Worm (Caenorhabditis elegans) whole organism, L4 larva: ENCODE data around the gene srbc-58.
A peak's percentile ranks its signal among the peaks of the same experiment; 100 is the strongest.

Experiments
- D1046.2 ChIP-seq: fragments of 200-800 bp; sonication (Bioruptor generic); IDR thresholded peaks from 2 replicates; pipeline ENCODE4 v1.3.6; 2022; ENCODE audit warnings: missing genetic modification characterization, missing compliant biosample characterization
- F10B5.3 ChIP-seq: sonication (generic microtip); optimal IDR thresholded peaks from 2 replicates; lab custom pipeline; 2016; ENCODE audit warnings: mild to moderate bottlenecking, missing genetic modification characterization, missing compliant biosample characterization
- F26F4.8 ChIP-seq: fragments of 200-800 bp; sonication (Bioruptor generic); conservative IDR thresholded peaks from 2 replicates; pipeline ENCODE4 v1.3.6; 2022; ENCODE audit warnings: missing genetic modification characterization, missing compliant biosample characterization
- F37D6.2 ChIP-seq: sonication (generic microtip); optimal IDR thresholded peaks from 2 replicates; lab custom pipeline; 2016; ENCODE audit warnings: mild to moderate bottlenecking, missing genetic modification characterization, missing compliant biosample characterization
- F44E2.7 ChIP-seq: fragments of 200-800 bp; sonication (Bioruptor generic); IDR thresholded peaks from 2 replicates; pipeline ENCODE4 v2.1.2; 2022; ENCODE audit warnings: missing genetic modification characterization, missing compliant biosample characterization
- T20F7.1 ChIP-seq: fragments of 200-800 bp; sonication (Bioruptor generic); optimal IDR thresholded peaks from 2 replicates; lab custom pipeline; 2018; ENCODE audit warnings: mild to moderate bottlenecking, missing genetic modification characterization, missing compliant biosample characterization
- T26A8.4 ChIP-seq: fragments of 200-800 bp; sonication (Bioruptor generic); IDR thresholded peaks from 2 replicates; pipeline ENCODE4 v1.3.6; 2022; ENCODE audit warnings: missing genetic modification characterization, missing compliant biosample characterization
- Y48G9A.11 ChIP-seq: fragments of 200-800 bp; sonication (Bioruptor generic); IDR thresholded peaks from 2 replicates; pipeline ENCODE4 v1.3.6; 2022; ENCODE audit warnings: missing genetic modification reagents, missing genetic modification characterization, missing compliant biosample characterization
- aha-1 ChIP-seq: fragments of 150-350 bp; peaks from one replicate; lab custom pipeline; 2014; ENCODE audit warnings: missing biosample characterization, missing genetic modification characterization
- ama-1 ChIP-seq: fragments of 150-350 bp; optimal IDR thresholded peaks from 2 replicates; lab custom pipeline; 2014; ENCODE audit warnings: inconsistent platforms, mixed read lengths
- ceh-44 ChIP-seq: fragments of 200-800 bp; sonication (Bioruptor generic); IDR thresholded peaks from 2 replicates; pipeline ENCODE4 v1.3.6; 2022; ENCODE audit warnings: missing genetic modification reagents, missing genetic modification characterization, missing compliant biosample characterization
- ceh-62 ChIP-seq: sonication (generic microtip); optimal IDR thresholded peaks from 2 replicates; lab custom pipeline; 2017; ENCODE audit warnings: missing biosample characterization, missing genetic modification characterization
- ceh-82 ChIP-seq: sonication (generic microtip); optimal IDR thresholded peaks from 2 replicates; lab custom pipeline; 2017; ENCODE audit warnings: missing biosample characterization, missing genetic modification characterization
- ctbp-1 ChIP-seq: fragments of 200-800 bp; sonication (Bioruptor generic); IDR thresholded peaks from 2 replicates; pipeline ENCODE4 v1.3.6; 2022; ENCODE audit warnings: missing genetic modification reagents, missing genetic modification characterization, missing compliant biosample characterization
- daf-19 ChIP-seq: fragments of 200-800 bp; sonication (Bioruptor generic); conservative IDR thresholded peaks from 2 replicates; pipeline ENCODE4 v1.3.6; 2022; ENCODE audit warnings: missing genetic modification characterization, missing compliant biosample characterization
- dmd-6 ChIP-seq: fragments of 200-800 bp; sonication (Bioruptor generic); IDR thresholded peaks from 2 replicates; pipeline ENCODE4 v1.3.6; 2022; ENCODE audit warnings: missing genetic modification reagents, missing genetic modification characterization, missing compliant biosample characterization
- dmd-8 ChIP-seq: fragments of 200-800 bp; sonication (Bioruptor generic); IDR thresholded peaks from 2 replicates; pipeline ENCODE4 v1.3.6; 2022; ENCODE audit warnings: missing genetic modification characterization, missing compliant biosample characterization
- duxl-1 ChIP-seq: sonication (generic microtip); optimal IDR thresholded peaks from 2 replicates; lab custom pipeline; 2016; ENCODE audit warnings: mild to moderate bottlenecking, missing genetic modification characterization, moderate library complexity, missing compliant biosample characterization; ENCODE audit not compliant: poor library complexity
- dve-1 ChIP-seq: sonication (generic microtip); optimal IDR thresholded peaks from 2 replicates; lab custom pipeline; 2017; ENCODE audit warnings: antibody characterized with exemption, mild to moderate bottlenecking, missing genetic modification characterization, missing compliant biosample characterization; ENCODE audit not compliant: insufficient read depth
- egl-43 ChIP-seq: fragments of 200-800 bp; sonication (Bioruptor generic); IDR thresholded peaks from 2 replicates; pipeline ENCODE4 v1.3.6; 2022; ENCODE audit warnings: missing genetic modification reagents, missing genetic modification characterization, missing compliant biosample characterization
- hif-1 ChIP-seq, 2 experiments: sonication (generic microtip); optimal IDR thresholded peaks; 2 replicates each; lab custom pipeline; 2016 to 2017; ENCODE audit warnings: missing compliant biosample characterization in 2 of 2, missing genetic modification characterization in 2 of 2, missing genetic modification reagents in 2 of 2, missing genotype in 2 of 2, mild to moderate bottlenecking in 1 of 2
- hlh-11 ChIP-seq: fragments of 200-800 bp; sonication (Bioruptor generic); optimal IDR thresholded peaks from 2 replicates; lab custom pipeline; 2018; ENCODE audit warnings: mild to moderate bottlenecking, missing genetic modification characterization, missing compliant biosample characterization
- hlh-30 ChIP-seq: sonication (generic microtip); optimal IDR thresholded peaks from 2 replicates; lab custom pipeline; 2017; ENCODE audit warnings: antibody characterized with exemption, mild to moderate bottlenecking, missing genetic modification characterization, missing compliant biosample characterization; ENCODE audit not compliant: insufficient read depth
- lin-1 ChIP-seq: fragments of 200-800 bp; sonication (Bioruptor generic); IDR thresholded peaks from 2 replicates; pipeline ENCODE4 v1.3.6; 2022; ENCODE audit warnings: missing genetic modification reagents, missing genetic modification characterization, missing compliant biosample characterization
- lin-15B ChIP-seq: fragments of 150-350 bp; sonication (generic microtip); optimal IDR thresholded peaks from 3 replicates; lab custom pipeline; 2014; ENCODE audit warnings: missing biosample characterization, missing genetic modification characterization
- lin-38 ChIP-seq: fragments of 200-800 bp; sonication (Bioruptor generic); IDR thresholded peaks from 2 replicates; pipeline ENCODE4 v1.3.6; 2022; ENCODE audit warnings: missing genetic modification reagents, missing genetic modification characterization, missing compliant biosample characterization
- mdl-1 ChIP-seq, 2 experiments: fragments of 150-350 bp in 1 of 2; sonication (generic microtip) in 1 of 2; optimal IDR thresholded peaks; 2 replicates each; lab custom pipeline; 2014 to 2017; ENCODE audit warnings: missing biosample characterization in 2 of 2, missing genetic modification characterization in 2 of 2
- mep-1 ChIP-seq: fragments of 150-350 bp; sonication (generic microtip); optimal IDR thresholded peaks from 3 replicates; lab custom pipeline; 2014; ENCODE audit warnings: missing biosample characterization, missing genetic modification characterization
- mxl-2 ChIP-seq: fragments of 200-800 bp; sonication (Bioruptor generic); conservative IDR thresholded peaks from 2 replicates; pipeline ENCODE4 v1.3.6; 2022; ENCODE audit warnings: missing genetic modification reagents, missing genetic modification characterization, missing compliant biosample characterization
- mxl-3 ChIP-seq: fragments of 200-800 bp; sonication (Bioruptor generic); optimal IDR thresholded peaks from 2 replicates; lab custom pipeline; 2018; ENCODE audit warnings: mild to moderate bottlenecking, missing genetic modification characterization, missing compliant biosample characterization
- nhr-10 ChIP-seq: fragments of 150-350 bp; optimal IDR thresholded peaks from 2 replicates; lab custom pipeline; 2014; ENCODE audit warnings: missing biosample characterization, missing genetic modification characterization
- nhr-102 ChIP-seq: sonication (generic microtip); optimal IDR thresholded peaks from 2 replicates; lab custom pipeline; 2016; ENCODE audit warnings: mild to moderate bottlenecking, missing genetic modification characterization, moderate library complexity, missing compliant biosample characterization
- nhr-11 ChIP-seq: fragments of 150-350 bp; optimal IDR thresholded peaks from 2 replicates; lab custom pipeline; 2014; ENCODE audit warnings: missing biosample characterization, missing genetic modification characterization
- nhr-111 ChIP-seq: fragments of 200-800 bp; sonication (Bioruptor generic); optimal IDR thresholded peaks from 2 replicates; lab custom pipeline; 2018; ENCODE audit warnings: mild to moderate bottlenecking, missing genetic modification characterization, missing compliant biosample characterization
- nhr-25 ChIP-seq: sonication (generic microtip); optimal IDR thresholded peaks from 2 replicates; lab custom pipeline; 2017; ENCODE audit warnings: missing genetic modification characterization, mild to moderate bottlenecking, missing compliant biosample characterization, antibody characterized with exemption, moderate library complexity, borderline replicate concordance; ENCODE audit not compliant: insufficient read depth
- nhr-41 ChIP-seq: fragments of 200-800 bp; sonication (Bioruptor generic); IDR thresholded peaks from 2 replicates; pipeline ENCODE4 v1.3.6; 2022; ENCODE audit warnings: missing genetic modification reagents, missing genetic modification characterization, missing compliant biosample characterization
- nhr-48 ChIP-seq: sonication (generic microtip); optimal IDR thresholded peaks from 2 replicates; lab custom pipeline; 2016; ENCODE audit warnings: mild to moderate bottlenecking, missing genetic modification characterization, missing compliant biosample characterization
- nhr-6 ChIP-seq: fragments of 150-350 bp; optimal IDR thresholded peaks from 2 replicates; lab custom pipeline; 2014; ENCODE audit warnings: missing biosample characterization, missing genetic modification characterization
- nhr-77 ChIP-seq: fragments of 150-350 bp; optimal IDR thresholded peaks from 2 replicates; lab custom pipeline; 2014; ENCODE audit warnings: missing biosample characterization, missing genetic modification characterization
- php-3 ChIP-seq: fragments of 200-800 bp; sonication (Bioruptor generic); IDR thresholded peaks from 2 replicates; pipeline ENCODE4 v1.3.6; 2022; ENCODE audit warnings: missing genetic modification reagents, missing genetic modification characterization, missing compliant biosample characterization
- set-16 ChIP-seq: fragments of 200-800 bp; sonication (Bioruptor generic); IDR thresholded peaks from 2 replicates; pipeline ENCODE4 v1.3.6; 2022; ENCODE audit warnings: missing genetic modification reagents, missing genetic modification characterization, missing compliant biosample characterization
- snpc-1.2 ChIP-seq: fragments of 200-800 bp; sonication (Bioruptor generic); IDR thresholded peaks from 2 replicates; pipeline ENCODE4 v1.3.6; 2022; ENCODE audit warnings: missing genetic modification reagents, missing genetic modification characterization, missing compliant biosample characterization
- spr-1 ChIP-seq: sonication (generic microtip); optimal IDR thresholded peaks from 2 replicates; lab custom pipeline; 2016; ENCODE audit warnings: mild to moderate bottlenecking, missing genetic modification characterization, missing compliant biosample characterization
- tra-1 ChIP-seq: fragments of 200-800 bp; sonication (Bioruptor generic); IDR thresholded peaks from 2 replicates; pipeline ENCODE4 v1.3.6; 2022; ENCODE audit warnings: missing genetic modification reagents, missing genetic modification characterization, missing compliant biosample characterization
- unc-39 ChIP-seq: sonication (generic microtip); optimal IDR thresholded peaks from 2 replicates; lab custom pipeline; 2017; ENCODE audit warnings: missing biosample characterization, missing genetic modification characterization
- unc-62 ChIP-seq, 3 experiments: fragments of 150-350 bp in 1 of 3; sonication (generic microtip); optimal IDR thresholded peaks in 2 of 3; peaks in 1 of 3; 1 replicate in 1 of 3; 2 replicates in 2 of 3; lab custom pipeline; 2014 to 2017; ENCODE audit warnings: missing biosample characterization in 3 of 3, missing genetic modification characterization in 3 of 3, missing genetic modification reagents in 3 of 3, missing genotype in 1 of 3
- zfp-3 ChIP-seq: fragments of 200-800 bp; sonication (Bioruptor generic); conservative IDR thresholded peaks from 2 replicates; pipeline ENCODE4 v1.3.6; 2022; ENCODE audit warnings: missing genetic modification reagents, missing genetic modification characterization, missing compliant biosample characterization
- zip-2 ChIP-seq: fragments of 150-350 bp; optimal IDR thresholded peaks from 2 replicates; lab custom pipeline; 2014; ENCODE audit warnings: missing biosample characterization, missing genetic modification characterization

The srbc-58 gene

ce11 chrV:728822-729493, 45.8 kb upstream of the srbc-58 start (continued):
- TF ChIP-seq T20F7.1 (peak; percentile 23), hlh-11 (peak; percentile 94), D1046.2 (GFP tag; lab: Robert Waterston, UW) (no peak), dmd-6 (GFP tag; lab: Robert Waterston, UW) (peak; percentile 13; the same call in 1 of the 2 replicates), aha-1 (tag; lab: Kevin White, UChicago) (peak; percentile 98), egl-43 (GFP tag; lab: Robert Waterston, UW) (0 out of 2 replicates have a peak, but pooled peaks have one; percentile 4), mxl-2 (GFP tag; lab: Robert Waterston, UW) (no peak), tra-1 (GFP tag; lab: Robert Waterston, UW) (no peak), nhr-77 (tag; lab: Kevin White, UChicago) (peak; percentile 64), dmd-8 (GFP tag; lab: Robert Waterston, UW) (no peak), duxl-1 (tag; lab: Kevin White, UChicago) (no peak), zfp-3 (GFP tag; lab: Robert Waterston, UW) (0 out of 2 replicates have a peak, but pooled peaks have one; percentile 23), dve-1 (tag; lab: Kevin White, UChicago) (peak; percentile 96), unc-39 (tag; lab: Kevin White, UChicago) (no peak), hlh-30 (tag; lab: Kevin White, UChicago) (peak; percentile 91), spr-1 (peak; percentile 57), zip-2 (tag; lab: Kevin White, UChicago) (peak; percentile 15), ctbp-1 (GFP tag; lab: Robert Waterston, UW) (0 out of 2 replicates have a peak, but pooled peaks have one; percentile 5), snpc-1.2 (GFP tag; lab: Robert Waterston, UW) (no peak), php-3 (GFP tag; lab: Robert Waterston, UW) (no peak), nhr-111 (GFP tag; lab: Kevin White, UChicago) (peak; percentile 47), Y48G9A.11 (0 out of 2 replicates have a peak, but pooled peaks have one; percentile 10), mdl-1 (tag; optimal IDR thresholded peaks at IDR 0.05; lab: Kevin White, UChicago) (peak; percentile 26 to 81), nhr-102 (tag; lab: Kevin White, UChicago) (peak; percentile 18), nhr-11 (peak; percentile 69), daf-19 (no peak), ceh-62 (no peak)

ce11 chrV:730216-730615, 44.6 kb upstream of the srbc-58 start:
- TF ChIP-seq mep-1 (tag; lab: Kevin White, UChicago), result peak; percentile 78
- peak; percentile 25 for TF ChIP-seq spr-1
- 0 out of 2 replicates have a peak, but pooled peaks have one; percentile 31 for TF ChIP-seq lin-1 (GFP tag; lab: Robert Waterston, UW)
- peak in 1 of 2 experiments; percentile 47 for TF ChIP-seq hif-1 (tag; optimal IDR thresholded peaks at IDR 0.05; lab: Kevin White, UChicago)
- peak; percentile 73 for TF ChIP-seq nhr-102 (tag; lab: Kevin White, UChicago)
- TF ChIP-seq F44E2.7 (GFP tag; lab: Robert Waterston, UW), result no peak
- TF ChIP-seq nhr-77 (tag; lab: Kevin White, UChicago), result peak; percentile 60
- no peak for TF ChIP-seq nhr-11
- TF ChIP-seq aha-1 (tag; lab: Kevin White, UChicago), result peak; percentile 47
- TF ChIP-seq ceh-82 (tag; lab: Kevin White, UChicago), result no peak
- TF ChIP-seq nhr-25, result no peak
- TF ChIP-seq nhr-10, result peak; percentile 61
- peak; percentile 78 for TF ChIP-seq T26A8.4 (GFP tag; lab: Robert Waterston, UW)
- peak; percentile 79 for TF ChIP-seq nhr-48
- peak; percentile 64 for TF ChIP-seq ama-1 (lab: Kevin White, UChicago)
- TF ChIP-seq unc-62 (GFP tag; optimal IDR thresholded peaks at IDR 0.05 in 1 of 2; lab: Kevin White, UChicago), result peak in 1 of 2 experiments; percentile 60
- TF ChIP-seq unc-62 (tag; optimal IDR thresholded peaks at IDR 0.05; lab: Kevin White, UChicago), result no peak
- TF ChIP-seq daf-19, result no peak
- no peak for TF ChIP-seq nhr-41 (GFP tag; lab: Robert Waterston, UW)
- TF ChIP-seq set-16, result no peak
- TF ChIP-seq F37D6.2 (tag; lab: Kevin White, UChicago), result no peak
- no peak for TF ChIP-seq lin-15B (tag; lab: Kevin White, UChicago)
- TF ChIP-seq F26F4.8, result no peak
- TF ChIP-seq nhr-6 (tag; lab: Kevin White, UChicago), result no peak
- TF ChIP-seq mxl-3 (GFP tag; lab: Kevin White, UChicago), result peak; percentile 72
- TF ChIP-seq ceh-44 (GFP tag; lab: Robert Waterston, UW), result no peak
- no peak for TF ChIP-seq F10B5.3 (tag; lab: Kevin White, UChicago)
- peak; percentile 34; the same call in 1 of the 2 replicates for TF ChIP-seq lin-38 (GFP tag; lab: Robert Waterston, UW)
